Fruit fly (Drosophila melanogaster) whole organism, pupa: ENCODE results near the gene Imp.
A peak's percentile ranks its signal among the peaks of the same experiment; 100 is the strongest.

Source experiments
- CG10348 ChIP-seq: fragments of 200-800 bp; sonication (Bioruptor generic); IDR thresholded peaks from 2 replicates; pipeline ENCODE4 v1.3.6; 2022; ENCODE audit warnings: missing biosample characterization, missing genetic modification characterization
- CG12605 ChIP-seq: fragments of 200-800 bp; sonication (Bioruptor generic); IDR thresholded peaks from 2 replicates; pipeline ENCODE4 v1.3.6; 2022; ENCODE audit warnings: missing biosample characterization, missing genetic modification characterization
- CG13204 ChIP-seq: fragments of 200-800 bp; sonication (Bioruptor generic); optimal IDR thresholded peaks from 2 replicates; lab custom pipeline; 2018; ENCODE audit warnings: missing biosample characterization, mild to moderate bottlenecking, missing genetic modification characterization, moderate library complexity
- CG14655 ChIP-seq: fragments of 200-800 bp; sonication (Bioruptor generic); optimal IDR thresholded peaks from 3 replicates; lab custom pipeline; 2017; ENCODE audit warnings: mild to moderate bottlenecking, missing biosample characterization, missing genetic modification reagents, missing genetic modification characterization
- CG15710 ChIP-seq: fragments of 200-800 bp; sonication (Bioruptor generic); optimal IDR thresholded peaks from 2 replicates; lab custom pipeline; 2018; ENCODE audit warnings: missing biosample characterization, mild to moderate bottlenecking, missing genetic modification characterization, moderate library complexity
- CG17806 ChIP-seq: fragments of 200-800 bp; sonication (Bioruptor generic); optimal IDR thresholded peaks from 2 replicates; lab custom pipeline; 2018; ENCODE audit warnings: missing biosample characterization, mild to moderate bottlenecking, missing genetic modification characterization, moderate library complexity
- CG32121 ChIP-seq: fragments of 200-800 bp; sonication (Bioruptor generic); IDR thresholded peaks from 2 replicates; pipeline ENCODE4 v1.3.6; 2022; ENCODE audit warnings: missing biosample characterization, missing genetic modification characterization
- CG34367 ChIP-seq: fragments of 200-800 bp; sonication (Bioruptor generic); optimal IDR thresholded peaks from 2 replicates; lab custom pipeline; 2018; ENCODE audit warnings: missing biosample characterization, mild to moderate bottlenecking, missing genetic modification characterization
- CG4496 ChIP-seq: fragments of 200-800 bp; sonication (Bioruptor generic); IDR thresholded peaks from 3 replicates; pipeline ENCODE4 v1.3.6; 2022; ENCODE audit warnings: missing biosample characterization, missing genetic modification characterization
- CG8159 ChIP-seq: fragments of 200-800 bp; sonication (Bioruptor generic); optimal IDR thresholded peaks from 3 replicates; lab custom pipeline; 2018; ENCODE audit warnings: missing biosample characterization, mild to moderate bottlenecking, missing genetic modification characterization, moderate library complexity
- CG8301 ChIP-seq: fragments of 200-800 bp; sonication (Bioruptor generic); optimal IDR thresholded peaks from 2 replicates; lab custom pipeline; 2018; ENCODE audit warnings: missing biosample characterization, mild to moderate bottlenecking, missing genetic modification characterization
- CG9948 ChIP-seq: fragments of 200-800 bp; sonication (Bioruptor generic); optimal IDR thresholded peaks from 2 replicates; lab custom pipeline; 2018; ENCODE audit warnings: missing biosample characterization, mild to moderate bottlenecking, missing genetic modification characterization, moderate library complexity
- D1 ChIP-seq: fragments of 200-800 bp; sonication (Bioruptor generic); optimal IDR thresholded peaks from 2 replicates; lab custom pipeline; 2018; ENCODE audit warnings: missing biosample characterization, mild to moderate bottlenecking, missing genetic modification characterization, moderate library complexity
- EcR ChIP-seq: fragments of 200-800 bp; sonication (Bioruptor generic); optimal IDR thresholded peaks from 3 replicates; lab custom pipeline; 2019; ENCODE audit warnings: missing biosample characterization, missing genetic modification characterization, mild to moderate bottlenecking, moderate library complexity, missing genetic modification reagents
- Ets98B ChIP-seq: fragments of 200-800 bp; sonication (Bioruptor generic); IDR thresholded peaks from 2 replicates; pipeline ENCODE4 v1.3.6; 2022; ENCODE audit warnings: missing biosample characterization, missing genetic modification characterization
- Pif1A ChIP-seq: fragments of 200-800 bp; sonication (Bioruptor generic); optimal IDR thresholded peaks from 3 replicates; lab custom pipeline; 2016; ENCODE audit warnings: missing biosample characterization, missing genetic modification characterization
- Pif1B ChIP-seq: fragments of 200-800 bp; sonication (Bioruptor generic); optimal IDR thresholded peaks from 3 replicates; lab custom pipeline; 2016; ENCODE audit warnings: missing biosample characterization, missing genetic modification characterization
- Snoo ChIP-seq: fragments of 200-800 bp; sonication (Bioruptor generic); optimal IDR thresholded peaks from 3 replicates; lab custom pipeline; 2017; ENCODE audit warnings: missing biosample characterization, mild to moderate bottlenecking, missing genetic modification characterization, inconsistent platforms
- fd96Ca ChIP-seq: fragments of 200-800 bp; sonication (Bioruptor generic); IDR thresholded peaks from 3 replicates; pipeline ENCODE4 v1.3.6; 2022; ENCODE audit warnings: missing biosample characterization, missing genetic modification characterization
- gl ChIP-seq: fragments of 200-800 bp; sonication (Bioruptor generic); optimal IDR thresholded peaks from 2 replicates; lab custom pipeline; 2018; ENCODE audit warnings: missing biosample characterization, mild to moderate bottlenecking, missing genetic modification characterization
- rn ChIP-seq: fragments of 200-800 bp; sonication (Bioruptor generic); IDR thresholded peaks from 2 replicates; pipeline ENCODE4 v1.3.6; 2022; ENCODE audit warnings: missing biosample characterization, missing genetic modification characterization

Gene Imp

dm6 chrX:10804042-10804441 lies 20.0 kb downstream of the Imp start:
- TF ChIP-seq CG32121 (peak; percentile 48), Snoo (tag; lab: Kevin White, UChicago) (no peak), D1 (tag; lab: Kevin White, UChicago) (no peak), CG4496 (peak; percentile 65; the same call in 2 of the 3 replicates), fd96Ca (GFP tag; lab: Robert Waterston, UW) (0 out of 3 replicates have a peak, but pooled peaks have one; percentile 20), CG9948 (tag; lab: Kevin White, UChicago) (no peak), Ets98B (peak; percentile 46), EcR (GFP tag; lab: Kevin White, UChicago) (no peak)

- TF ChIP-seq CG13204 (GFP tag; lab: Kevin White, UChicago) (no peak), CG34367 (tag; lab: Kevin White, UChicago) (peak; percentile 47), CG8159 (tag; lab: Kevin White, UChicago) (peak; percentile 78), rn (no peak), CG32121 (no peak; the same call in 1 of the 2 replicates), D1 (tag; lab: Kevin White, UChicago) (no peak), Ets98B (0 out of 2 replicates have a peak, but pooled peaks have one; percentile 7), CG9948 (tag; lab: Kevin White, UChicago) (peak; percentile 72), CG10348 (no peak), EcR (GFP tag; lab: Kevin White, UChicago) (peak; percentile 38), CG4496 (peak; percentile 72), CG15710 (tag; lab: Kevin White, UChicago) (peak; percentile 67), gl (tag; lab: Kevin White, UChicago) (no peak), fd96Ca (GFP tag; lab: Robert Waterston, UW) (peak; percentile 73), Pif1A (GFP tag; lab: Kevin White, UChicago) (no peak), CG8301 (peak; percentile 26), CG12605 (peak; percentile 16; the same call in 1 of the 2 replicates), CG14655 (GFP tag; lab: Kevin White, UChicago) (peak; percentile 73), CG17806 (tag; lab: Kevin White, UChicago) (peak; percentile 55), Pif1B (GFP tag; lab: Kevin White, UChicago) (no peak), Snoo (tag; lab: Kevin White, UChicago) (peak; percentile 41)
Measured at dm6 chrX:10802457-10803378, 21.4 kb downstream of the Imp start.

dm6 chrX:10801827-10802456 lies 22.1 kb downstream of the Imp start:
- no peak for TF ChIP-seq D1 (tag; lab: Kevin White, UChicago)
- TF ChIP-seq CG32121, result peak; percentile 17; the same call in 1 of the 2 replicates
- no peak for TF ChIP-seq Pif1A (GFP tag; lab: Kevin White, UChicago)
- TF ChIP-seq gl (tag; lab: Kevin White, UChicago), result no peak
- no peak for TF ChIP-seq CG10348
- peak; percentile 21; the same call in 2 of the 3 replicates for TF ChIP-seq CG4496
- 0 out of 3 replicates have a peak, but pooled peaks have one; percentile 54 for TF ChIP-seq fd96Ca (GFP tag; lab: Robert Waterston, UW)
- peak; percentile 95 for TF ChIP-seq EcR (GFP tag; lab: Kevin White, UChicago)

dm6 chrX:10801033-10801432 lies 23.0 kb downstream of the Imp start:
- TF ChIP-seq CG12605 (peak; percentile 56; the same call in 1 of the 2 replicates), gl (tag; lab: Kevin White, UChicago) (no peak), Pif1B (GFP tag; lab: Kevin White, UChicago) (peak; percentile 26), fd96Ca (GFP tag; lab: Robert Waterston, UW) (peak; percentile 41; the same call in 1 of the 3 replicates)

- TF ChIP-seq CG15710 (tag; lab: Kevin White, UChicago), result no peak
- peak; percentile 53 for TF ChIP-seq D1 (tag; lab: Kevin White, UChicago)
Measured at dm6 chrX:10789279-10789678, 34.8 kb downstream of the Imp start.

dm6 chrX:10787352-10787751 lies 36.7 kb downstream of the Imp start:
- TF ChIP-seq CG32121 (no peak), CG4496 (no peak), EcR (GFP tag; lab: Kevin White, UChicago) (no peak), fd96Ca (GFP tag; lab: Robert Waterston, UW) (no peak), D1 (tag; lab: Kevin White, UChicago) (no peak), CG34367 (tag; lab: Kevin White, UChicago) (no peak), Ets98B (no peak), Pif1A (GFP tag; lab: Kevin White, UChicago) (no peak), CG15710 (tag; lab: Kevin White, UChicago) (no peak), gl (tag; lab: Kevin White, UChicago) (no peak), CG8159 (tag; lab: Kevin White, UChicago) (no peak), CG17806 (tag; lab: Kevin White, UChicago) (no peak), Snoo (tag; lab: Kevin White, UChicago) (no peak), CG9948 (tag; lab: Kevin White, UChicago) (no peak), Pif1B (GFP tag; lab: Kevin White, UChicago) (no peak), CG10348 (no peak)
